Fruit fly (Drosophila melanogaster) whole organism, prepupa: ENCODE results near the gene CG3081.
A peak's percentile ranks its signal among the peaks of the same experiment; 100 is the strongest.

Source experiments
- Blimp-1 ChIP-seq: fragments of 200-800 bp; sonication (Bioruptor generic); optimal IDR thresholded peaks from 3 replicates; lab custom pipeline; 2017; ENCODE audit warnings: missing biosample characterization, missing genetic modification characterization, mild to moderate bottlenecking, moderate library complexity, missing genetic modification reagents
- CG10631 ChIP-seq: fragments of 200-800 bp; sonication (Bioruptor generic); optimal IDR thresholded peaks from 2 replicates; lab custom pipeline; 2016; ENCODE audit warnings: missing biosample characterization, missing genetic modification characterization
- CG11294 ChIP-seq: fragments of 200-800 bp; sonication (Bioruptor generic); IDR thresholded peaks from 2 replicates; pipeline ENCODE4 v1.3.6; 2022; ENCODE audit warnings: missing biosample characterization, missing genetic modification characterization
- CG11762 ChIP-seq: fragments of 200-800 bp; sonication (Bioruptor generic); optimal IDR thresholded peaks from 3 replicates; lab custom pipeline; 2016; ENCODE audit warnings: missing biosample characterization, missing genetic modification characterization; ENCODE audit not compliant: insufficient read depth
- CG11902 ChIP-seq: fragments of 200-800 bp; sonication (Bioruptor generic); optimal IDR thresholded peaks from 3 replicates; lab custom pipeline; 2016; ENCODE audit warnings: missing biosample characterization, missing genetic modification characterization
- CG1621 ChIP-seq: fragments of 200-800 bp; sonication (Bioruptor generic); optimal IDR thresholded peaks from 3 replicates; lab custom pipeline; 2018; ENCODE audit warnings: missing biosample characterization, mild to moderate bottlenecking, missing genetic modification characterization
- CG3032 ChIP-seq: fragments of 200-800 bp; optimal IDR thresholded peaks from 2 replicates; lab custom pipeline; 2019; ENCODE audit warnings: missing biosample characterization, mild to moderate bottlenecking, missing genetic modification characterization, moderate library complexity
- CG31627 ChIP-seq: fragments of 200-800 bp; sonication (Bioruptor generic); optimal IDR thresholded peaks from 3 replicates; lab custom pipeline; 2016; ENCODE audit warnings: missing biosample characterization, missing genetic modification characterization
- CG32006 ChIP-seq: fragments of 200-800 bp; sonication (Bioruptor generic); optimal IDR thresholded peaks from 3 replicates; lab custom pipeline; 2017; ENCODE audit warnings: missing biosample characterization, mild to moderate bottlenecking, missing genetic modification characterization
- CG34406 ChIP-seq: fragments of 200-800 bp; sonication (Bioruptor generic); optimal IDR thresholded peaks from 3 replicates; lab custom pipeline; 2016; ENCODE audit warnings: missing biosample characterization, missing genetic modification characterization
- CG6163 ChIP-seq: fragments of 200-800 bp; sonication (Bioruptor generic); IDR thresholded peaks from 3 replicates; pipeline ENCODE4 v1.3.6; 2022; ENCODE audit warnings: missing biosample characterization, missing genetic modification characterization
- CG6792 ChIP-seq: fragments of 200-800 bp; sonication (Bioruptor generic); optimal IDR thresholded peaks from 3 replicates; lab custom pipeline; 2016; ENCODE audit warnings: missing biosample characterization, missing genetic modification characterization
- CG6808 ChIP-seq: fragments of 200-800 bp; sonication (Bioruptor generic); optimal IDR thresholded peaks from 3 replicates; lab custom pipeline; 2017; ENCODE audit warnings: missing biosample characterization, missing genetic modification characterization, mild to moderate bottlenecking, moderate library complexity, missing genetic modification reagents
- CG6854 ChIP-seq: fragments of 200-800 bp; sonication (Bioruptor generic); optimal IDR thresholded peaks from 2 replicates; lab custom pipeline; 2017; ENCODE audit warnings: missing biosample characterization, mild to moderate bottlenecking, missing genetic modification characterization
- CG7368 ChIP-seq: fragments of 200-800 bp; sonication (Bioruptor generic); optimal IDR thresholded peaks from 3 replicates; lab custom pipeline; 2016; ENCODE audit warnings: missing biosample characterization, missing genetic modification characterization
- CG8632 ChIP-seq: fragments of 200-800 bp; sonication (Bioruptor generic); optimal IDR thresholded peaks from 3 replicates; lab custom pipeline; 2016; ENCODE audit warnings: missing biosample characterization, missing genetic modification characterization
- CG9139 ChIP-seq: fragments of 200-800 bp; sonication (Bioruptor generic); optimal IDR thresholded peaks from 3 replicates; lab custom pipeline; 2017; ENCODE audit warnings: missing biosample characterization, mild to moderate bottlenecking, missing genetic modification characterization
- Eip78C ChIP-seq: fragments of 200-800 bp; sonication (Bioruptor generic); peaks from one replicate; lab custom pipeline; 2016; ENCODE audit warnings: missing biosample characterization, missing genetic modification characterization
- Eip93F ChIP-seq: fragments of 200-800 bp; sonication (Bioruptor generic); optimal IDR thresholded peaks from 2 replicates; lab custom pipeline; 2016; ENCODE audit warnings: missing biosample characterization, mild to moderate bottlenecking, missing genetic modification characterization
- Ets96B ChIP-seq: fragments of 200-800 bp; optimal IDR thresholded peaks from 2 replicates; lab custom pipeline; 2019; ENCODE audit warnings: missing biosample characterization, mild to moderate bottlenecking, missing genetic modification characterization, moderate library complexity
- Hr38 ChIP-seq: sonication (Bioruptor generic); optimal IDR thresholded peaks from 2 replicates; lab custom pipeline; 2016; ENCODE audit warnings: missing biosample characterization, missing genetic modification characterization
- Hr39 ChIP-seq: fragments of 200-800 bp; sonication (Bioruptor generic); optimal IDR thresholded peaks from 2 replicates; lab custom pipeline; 2016; ENCODE audit warnings: missing biosample characterization, missing genetic modification characterization
- Hr4 ChIP-seq: fragments of 200-800 bp; sonication (Bioruptor generic); optimal IDR thresholded peaks from 3 replicates; lab custom pipeline; 2016; ENCODE audit warnings: missing biosample characterization, missing genetic modification characterization
- Lpt ChIP-seq: fragments of 200-800 bp; sonication (Bioruptor generic); optimal IDR thresholded peaks from 3 replicates; lab custom pipeline; 2016; ENCODE audit warnings: missing biosample characterization, missing genetic modification characterization
- Met ChIP-seq: fragments of 200-800 bp; sonication (Bioruptor generic); optimal IDR thresholded peaks from 3 replicates; lab custom pipeline; 2016; ENCODE audit warnings: missing biosample characterization, missing genetic modification characterization
- Sox102F ChIP-seq: fragments of 200-800 bp; sonication (Bioruptor generic); optimal IDR thresholded peaks from 2 replicates; lab custom pipeline; 2016; ENCODE audit warnings: missing biosample characterization, mild to moderate bottlenecking, missing genetic modification characterization
- Sox14 ChIP-seq: fragments of 200-800 bp; sonication (Bioruptor generic); optimal IDR thresholded peaks from 3 replicates; lab custom pipeline; 2016; ENCODE audit warnings: missing biosample characterization, missing genetic modification characterization
- achi ChIP-seq: fragments of 200-800 bp; sonication (Bioruptor generic); optimal IDR thresholded peaks from 3 replicates; lab custom pipeline; 2016; ENCODE audit warnings: missing biosample characterization, missing genetic modification characterization
- acj6 ChIP-seq: fragments of 200-800 bp; sonication (Bioruptor generic); optimal IDR thresholded peaks from 3 replicates; lab custom pipeline; 2016; ENCODE audit warnings: missing biosample characterization, missing genetic modification characterization
- cyc ChIP-seq: fragments of 200-800 bp; sonication (Bioruptor generic); optimal IDR thresholded peaks from 3 replicates; lab custom pipeline; 2016; ENCODE audit warnings: missing biosample characterization, missing genetic modification characterization
- dac ChIP-seq: fragments of 200-800 bp; sonication (Bioruptor generic); optimal IDR thresholded peaks from 2 replicates; lab custom pipeline; 2017; ENCODE audit warnings: missing biosample characterization, mild to moderate bottlenecking, missing genetic modification characterization
- dsx ChIP-seq: fragments of 200-800 bp; optimal IDR thresholded peaks from 3 replicates; lab custom pipeline; 2019; ENCODE audit warnings: missing biosample characterization, mild to moderate bottlenecking, missing genetic modification characterization, moderate library complexity; ENCODE audit not compliant: poor library complexity, severe bottlenecking
- eg ChIP-seq: fragments of 200-800 bp; sonication (Bioruptor generic); IDR thresholded peaks from 3 replicates; pipeline ENCODE4 v1.3.6; 2022; ENCODE audit warnings: missing biosample characterization, missing genetic modification characterization
- esn ChIP-seq: fragments of 200-800 bp; sonication (Bioruptor generic); optimal IDR thresholded peaks from 2 replicates; lab custom pipeline; 2016; ENCODE audit warnings: missing biosample characterization, mild to moderate bottlenecking, missing genetic modification characterization, moderate library complexity
- fd85E ChIP-seq: fragments of 200-800 bp; sonication (Bioruptor generic); optimal IDR thresholded peaks from 3 replicates; lab custom pipeline; 2016; ENCODE audit warnings: missing biosample characterization, missing genetic modification characterization
- lz ChIP-seq: fragments of 200-800 bp; sonication (Bioruptor generic); optimal IDR thresholded peaks from 3 replicates; lab custom pipeline; 2016; ENCODE audit warnings: missing biosample characterization, missing genetic modification characterization
- net ChIP-seq: fragments of 200-800 bp; sonication (Bioruptor generic); optimal IDR thresholded peaks from 3 replicates; lab custom pipeline; 2016; ENCODE audit warnings: missing biosample characterization, missing genetic modification characterization
- pdm3 ChIP-seq: fragments of 200-800 bp; sonication (Bioruptor generic); optimal IDR thresholded peaks from 3 replicates; lab custom pipeline; 2016; ENCODE audit warnings: missing biosample characterization, missing genetic modification characterization
- spab ChIP-seq: fragments of 200-800 bp; sonication (Bioruptor generic); optimal IDR thresholded peaks from 2 replicates; lab custom pipeline; 2017; ENCODE audit warnings: missing biosample characterization, mild to moderate bottlenecking, missing genetic modification characterization, missing genetic modification reagents
- ss ChIP-seq, 2 experiments: fragments of 200-800 bp; sonication (Bioruptor generic); optimal IDR thresholded peaks; 2 replicates in 1 of 2; 3 replicates in 1 of 2; lab custom pipeline; 2017 to 2018; ENCODE audit warnings: mild to moderate bottlenecking in 2 of 2, missing biosample characterization in 2 of 2, missing genetic modification characterization in 2 of 2, moderate library complexity in 1 of 2
- svp ChIP-seq: fragments of 200-800 bp; sonication (Bioruptor generic); peaks from one replicate; lab custom pipeline; 2016; ENCODE audit warnings: missing biosample characterization, missing genetic modification characterization
- topi ChIP-seq: fragments of 200-800 bp; sonication (Bioruptor generic); optimal IDR thresholded peaks from 3 replicates; lab custom pipeline; 2016; ENCODE audit warnings: missing biosample characterization, missing genetic modification characterization
- vri ChIP-seq: fragments of 200-800 bp; sonication (Bioruptor generic); optimal IDR thresholded peaks from 3 replicates; lab custom pipeline; 2016; ENCODE audit warnings: missing biosample characterization, mild to moderate bottlenecking, missing genetic modification characterization

The CG3081 gene

DNA sequence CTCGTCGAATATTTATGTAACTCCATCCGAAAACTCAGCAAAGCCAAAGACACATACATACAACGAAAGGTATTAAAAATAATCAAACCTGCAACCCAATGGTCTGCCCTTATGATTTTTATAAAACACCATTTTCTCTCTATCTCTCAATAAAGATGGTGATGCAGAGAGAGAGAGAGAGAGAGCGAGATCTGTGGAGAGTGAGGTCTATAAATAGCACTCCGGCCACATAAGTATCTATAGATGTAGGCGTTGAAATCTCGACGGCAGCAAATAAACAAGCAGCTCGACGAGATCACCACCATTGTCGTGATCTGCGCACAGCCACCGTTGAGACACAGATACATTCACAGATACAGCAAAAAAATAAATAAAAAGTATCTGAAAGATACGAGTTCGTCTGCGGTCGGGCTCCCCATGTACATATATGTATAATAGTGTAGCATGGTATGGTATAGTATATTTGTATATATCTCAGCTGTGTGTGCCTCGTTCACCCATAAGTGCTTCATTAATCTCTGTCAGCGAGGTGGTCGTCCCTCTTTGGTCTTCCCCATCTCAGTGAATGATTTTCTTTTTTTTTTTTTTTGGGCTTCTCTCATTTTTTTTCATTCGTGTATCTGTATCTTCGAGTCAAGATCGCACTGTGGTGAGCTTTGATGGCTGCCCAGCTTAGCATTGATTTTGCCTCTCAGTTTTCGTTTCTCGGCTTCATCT, 47.2 kb downstream of the CG3081 start (continued):
- TF ChIP-seq CG6808 (peak; percentile 23), CG7368 (GFP tag; lab: Kevin White, UChicago) (no peak)

DNA sequence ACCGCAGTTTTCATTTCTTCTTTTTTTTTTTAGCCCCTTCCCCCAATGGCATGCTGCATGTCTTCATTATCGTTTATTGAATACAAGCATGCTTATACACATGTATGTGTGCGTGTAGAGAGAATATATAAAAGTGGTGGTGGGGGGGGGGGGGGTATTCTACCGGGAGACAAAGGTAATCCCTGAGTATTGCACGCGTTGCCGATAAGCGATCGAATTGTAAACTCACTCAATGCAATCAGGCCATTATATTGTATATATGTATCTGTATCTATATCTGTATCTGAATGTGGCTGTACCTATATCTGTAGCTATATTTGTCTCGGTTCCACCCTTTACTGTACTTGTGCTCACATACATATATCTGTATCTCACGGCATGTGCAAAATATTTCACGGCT, 51.5 kb downstream of the CG3081 start:
- no peak for TF ChIP-seq topi
- TF ChIP-seq svp (GFP tag; lab: Kevin White, UChicago) = peak; percentile 56
- no peak for TF ChIP-seq Hr38
- TF ChIP-seq CG31627 (GFP tag; lab: Kevin White, UChicago) = no peak
- peak; percentile 45 for TF ChIP-seq Sox14

DNA sequence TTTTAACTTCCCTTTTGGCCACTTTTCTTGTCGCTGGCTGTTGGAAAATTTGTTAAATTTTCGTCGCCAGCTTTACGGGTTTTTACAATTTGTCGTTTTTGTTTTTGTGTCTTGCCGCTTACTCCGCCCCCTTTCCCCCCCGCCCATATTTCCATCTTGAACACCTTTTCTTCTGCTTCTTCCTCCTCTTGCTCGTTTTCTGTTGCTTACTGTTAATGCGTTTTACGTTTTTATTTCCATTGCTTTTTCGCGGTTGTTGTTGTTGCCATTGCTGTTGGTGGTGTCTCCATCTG, 53.1 kb downstream of the CG3081 start:
- TF ChIP-seq net (GFP tag; lab: Kevin White, UChicago) = no peak
- peak; percentile 2 for TF ChIP-seq acj6 (GFP tag; lab: Kevin White, UChicago)

DNA sequence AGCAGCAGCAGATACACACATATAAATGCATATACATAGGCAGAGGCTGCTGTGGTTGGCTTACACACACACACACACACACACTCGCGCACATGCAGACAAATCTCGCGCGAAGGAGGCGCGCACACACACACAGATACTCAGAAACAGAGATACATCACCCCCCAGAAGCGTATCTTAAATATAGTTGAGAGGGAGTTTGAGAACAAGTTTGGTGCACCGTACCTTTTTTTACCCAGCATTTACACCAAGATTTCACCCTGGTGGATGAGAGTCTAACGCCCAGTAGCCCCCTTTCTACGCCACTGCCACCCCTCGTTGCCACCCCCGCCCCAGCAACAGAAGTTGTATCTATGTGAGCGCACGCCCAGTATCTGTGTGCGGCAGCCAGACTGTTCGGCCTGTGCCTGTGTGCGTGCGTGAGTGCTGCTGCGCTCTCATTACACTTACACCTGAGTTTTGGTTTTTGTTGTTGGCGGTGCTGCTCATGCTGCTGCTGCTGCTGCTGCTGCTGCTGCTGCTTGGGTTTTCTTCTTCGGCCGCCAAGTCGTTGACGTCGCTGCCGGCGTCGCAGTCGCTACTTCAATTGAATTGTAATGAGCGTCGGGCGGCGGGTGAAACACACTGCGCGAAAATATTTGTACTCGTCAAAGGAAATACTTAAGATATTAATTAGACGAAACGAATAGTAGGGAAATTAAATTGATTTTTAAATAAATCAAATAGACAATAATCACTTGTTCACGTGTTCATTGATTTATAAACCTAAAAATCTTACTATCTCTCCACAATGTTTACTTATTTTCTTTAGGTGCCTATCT, 53.6 kb downstream of the CG3081 start:
- TF ChIP-seq CG7368 (GFP tag; lab: Kevin White, UChicago) (peak; percentile 96), pdm3 (GFP tag; lab: Kevin White, UChicago) (peak; percentile 76), CG8632 (GFP tag; lab: Kevin White, UChicago) (peak; percentile 90), achi (peak; percentile 92), CG10631 (GFP tag; lab: Kevin White, UChicago) (peak; percentile 93), svp (GFP tag; lab: Kevin White, UChicago) (peak; percentile 86), CG11762 (GFP tag; lab: Kevin White, UChicago) (peak; percentile 89), cyc (GFP tag; lab: Kevin White, UChicago) (peak; percentile 83), Sox102F (GFP tag; lab: Kevin White, UChicago) (peak; percentile 47), CG34406 (GFP tag; lab: Kevin White, UChicago) (peak; percentile 86), Blimp-1 (GFP tag; lab: Kevin White, UChicago) (peak; percentile 78), Hr39 (peak; percentile 86), CG11902 (GFP tag; lab: Kevin White, UChicago) (peak; percentile 98), dsx (GFP tag; lab: Kevin White, UChicago) (peak; percentile 79), Lpt (GFP tag; lab: Kevin White, UChicago) (peak; percentile 86), Met (GFP tag; lab: Kevin White, UChicago) (peak; percentile 63), fd85E (GFP tag; lab: Kevin White, UChicago) (peak; percentile 83), topi (peak; percentile 74), net (GFP tag; lab: Kevin White, UChicago) (peak; percentile 89), CG6854 (GFP tag; lab: Kevin White, UChicago) (peak; percentile 84), CG1621 (peak; percentile 95), CG6792 (GFP tag; lab: Kevin White, UChicago) (peak; percentile 97), eg (peak; percentile 98), Hr4 (GFP tag; lab: Kevin White, UChicago) (peak; percentile 43), lz (GFP tag; lab: Kevin White, UChicago) (peak; percentile 82), CG9139 (GFP tag; lab: Kevin White, UChicago) (peak; percentile 86), CG32006 (GFP tag; lab: Kevin White, UChicago) (peak; percentile 93), CG6163 (peak; percentile 98), CG6808 (peak; percentile 83), ss (GFP tag; optimal IDR thresholded peaks at IDR 0.05; lab: Kevin White, UChicago) (peak; percentile 82 to 85), Hr38 (no peak), esn (GFP tag; lab: Kevin White, UChicago) (peak; percentile 66), dac (GFP tag; lab: Kevin White, UChicago) (peak; percentile 92), CG3032 (tag; lab: Kevin White, UChicago) (peak; percentile 93), vri (GFP tag; lab: Kevin White, UChicago) (peak; percentile 17), CG11294 (GFP tag; lab: Robert Waterston, UW) (peak; percentile 93), Ets96B (tag; lab: Kevin White, UChicago) (peak; percentile 92), spab (GFP tag; lab: Kevin White, UChicago) (peak; percentile 86), Eip78C (GFP tag; lab: Kevin White, UChicago) (peak; percentile 90), Eip93F (no peak)
